Fruit fly (Drosophila melanogaster) whole organism, embryonic: ENCODE measurements around the gene sals.

Source experiments
- Abd-B ChIP-seq: fragments of 200-800 bp; sonication (Bioruptor generic); optimal IDR thresholded peaks from 2 replicates; lab custom pipeline; 2018; ENCODE audit warnings: missing biosample characterization, mild to moderate bottlenecking, missing genetic modification characterization, moderate library complexity
- Aef1 ChIP-seq: fragments of 200-800 bp; sonication (Bioruptor generic); IDR thresholded peaks from 3 replicates; pipeline ENCODE4 v1.3.6; 2022; ENCODE audit warnings: missing biosample characterization, missing genetic modification characterization
- Blimp-1 ChIP-seq: fragments of 200-800 bp; sonication (Bioruptor generic); optimal IDR thresholded peaks from 3 replicates; lab custom pipeline; 2018; ENCODE audit warnings: missing biosample characterization, missing genetic modification characterization, mild to moderate bottlenecking, moderate library complexity, missing genetic modification reagents
- CG10959 ChIP-seq: fragments of 200-800 bp; sonication (Bioruptor generic); IDR thresholded peaks from 2 replicates; pipeline ENCODE4 v1.3.6; 2022; ENCODE audit warnings: missing biosample characterization, missing genetic modification characterization
- CG11398 ChIP-seq: fragments of 200-800 bp; sonication (Bioruptor generic); optimal IDR thresholded peaks from 2 replicates; lab custom pipeline; 2016; ENCODE audit warnings: missing biosample characterization, missing genetic modification characterization
- CG11696 ChIP-seq: fragments of 200-800 bp; sonication (Bioruptor generic); IDR thresholded peaks from 2 replicates; pipeline ENCODE4 v1.3.6; 2022; ENCODE audit warnings: missing biosample characterization, missing genetic modification characterization
- CG15514 ChIP-seq: fragments of 200-800 bp; sonication (Bioruptor generic); optimal IDR thresholded peaks from 3 replicates; lab custom pipeline; 2017; ENCODE audit warnings: missing biosample characterization, missing genetic modification characterization, mild to moderate bottlenecking, moderate library complexity, missing genetic modification reagents
- CG17361 ChIP-seq: fragments of 200-800 bp; sonication (Bioruptor generic); IDR thresholded peaks from 3 replicates; pipeline ENCODE4 v1.3.6; 2022; ENCODE audit warnings: missing biosample characterization, missing genetic modification characterization
- CG17385 ChIP-seq: fragments of 200-800 bp; sonication (Bioruptor generic); optimal IDR thresholded peaks from 3 replicates; lab custom pipeline; 2018; ENCODE audit warnings: missing biosample characterization, mild to moderate bottlenecking, missing genetic modification characterization
- CG17568 ChIP-seq: fragments of 200-800 bp; sonication (Bioruptor generic); optimal IDR thresholded peaks from 2 replicates; lab custom pipeline; 2018; ENCODE audit warnings: missing biosample characterization, mild to moderate bottlenecking, missing genetic modification characterization, moderate library complexity
- CG18476 ChIP-seq: fragments of 200-800 bp; sonication (Bioruptor generic); optimal IDR thresholded peaks from 2 replicates; lab custom pipeline; 2016; ENCODE audit warnings: missing biosample characterization, mild to moderate bottlenecking, missing genetic modification characterization
- CG31365 ChIP-seq: fragments of 200-800 bp; sonication (Bioruptor generic); optimal IDR thresholded peaks from 2 replicates; lab custom pipeline; 2018; ENCODE audit warnings: missing biosample characterization, mild to moderate bottlenecking, missing genetic modification characterization
- CG32767 ChIP-seq: fragments of 200-800 bp; sonication (Bioruptor generic); IDR thresholded peaks from 2 replicates; pipeline ENCODE4 v1.3.6; 2022; ENCODE audit warnings: missing biosample characterization, missing genetic modification characterization
- CG32772 ChIP-seq: fragments of 200-800 bp; sonication (Bioruptor generic); IDR thresholded peaks from 2 replicates; pipeline ENCODE4 v1.3.6; 2022; ENCODE audit warnings: missing biosample characterization, missing genetic modification characterization
- CG33557 ChIP-seq: fragments of 200-800 bp; sonication (Bioruptor generic); optimal IDR thresholded peaks from 2 replicates; lab custom pipeline; 2019; ENCODE audit warnings: missing biosample characterization, mild to moderate bottlenecking, missing genetic modification characterization, moderate library complexity
- CG6765 ChIP-seq: fragments of 200-800 bp; sonication (Bioruptor generic); optimal IDR thresholded peaks from 3 replicates; lab custom pipeline; 2017; ENCODE audit warnings: missing biosample characterization, mild to moderate bottlenecking, missing genetic modification characterization
- CG6813 ChIP-seq: fragments of 200-800 bp; sonication (Bioruptor generic); optimal IDR thresholded peaks from 2 replicates; lab custom pipeline; 2017; ENCODE audit warnings: missing biosample characterization, missing genetic modification characterization, mild to moderate bottlenecking, moderate library complexity, missing genetic modification reagents
- CG8388 ChIP-seq: fragments of 200-800 bp; sonication (Bioruptor generic); optimal IDR thresholded peaks from 2 replicates; lab custom pipeline; 2019; ENCODE audit warnings: missing biosample characterization, mild to moderate bottlenecking, missing genetic modification characterization, moderate library complexity
- CG9609 ChIP-seq: fragments of 200-800 bp; sonication (Bioruptor generic); optimal IDR thresholded peaks from 3 replicates; lab custom pipeline; 2016; ENCODE audit warnings: missing biosample characterization, missing genetic modification characterization
- D19A ChIP-seq: fragments of 200-800 bp; optimal IDR thresholded peaks from 3 replicates; lab custom pipeline; 2019; ENCODE audit warnings: missing biosample characterization, mild to moderate bottlenecking, missing genetic modification characterization, moderate library complexity
- Dad ChIP-seq: fragments of 200-800 bp; sonication (Bioruptor generic); optimal IDR thresholded peaks from 3 replicates; lab custom pipeline; 2016; ENCODE audit warnings: missing biosample characterization, missing genetic modification characterization
- Deaf1 ChIP-seq: fragments of 200-800 bp; optimal IDR thresholded peaks from 3 replicates; lab custom pipeline; 2019; ENCODE audit warnings: missing biosample characterization, mild to moderate bottlenecking, missing genetic modification characterization, moderate library complexity
- Drgx ChIP-seq: fragments of 200-800 bp; sonication (Bioruptor generic); IDR thresholded peaks from 2 replicates; pipeline ENCODE4 v1.3.6; 2022; ENCODE audit warnings: missing biosample characterization, missing genetic modification characterization
- Gug ChIP-seq: fragments of 200-800 bp; sonication (Bioruptor generic); IDR thresholded peaks from 4 replicates; pipeline ENCODE4 v1.3.6; 2022; ENCODE audit warnings: missing biosample characterization, missing genetic modification characterization
- HLH54F ChIP-seq: fragments of 200-800 bp; sonication (Bioruptor generic); optimal IDR thresholded peaks from 3 replicates; lab custom pipeline; 2016; ENCODE audit warnings: missing biosample characterization, missing genetic modification characterization
- Hr39 ChIP-seq: fragments of >200 bp; optimal IDR thresholded peaks from 2 replicates; lab custom pipeline; 2017
- Oli ChIP-seq: fragments of 200-800 bp; sonication (Bioruptor generic); optimal IDR thresholded peaks from 2 replicates; lab custom pipeline; 2018; ENCODE audit warnings: missing biosample characterization, mild to moderate bottlenecking, missing genetic modification characterization, moderate library complexity
- Optix ChIP-seq: fragments of 200-800 bp; sonication (Bioruptor generic); IDR thresholded peaks from 3 replicates; pipeline ENCODE4 v1.3.6; 2022; ENCODE audit warnings: missing biosample characterization, missing genetic modification characterization
- Spps ChIP-seq: fragments of 200-800 bp; sonication (Bioruptor generic); optimal IDR thresholded peaks from 2 replicates; lab custom pipeline; 2018; ENCODE audit warnings: missing biosample characterization, mild to moderate bottlenecking, missing genetic modification characterization
- ac ChIP-seq: fragments of 200-800 bp; sonication (Bioruptor generic); optimal IDR thresholded peaks from 3 replicates; lab custom pipeline; 2017; ENCODE audit warnings: missing biosample characterization, mild to moderate bottlenecking, missing genetic modification characterization
- dan ChIP-seq: fragments of 200-800 bp; sonication (Bioruptor generic); IDR thresholded peaks from 2 replicates; pipeline ENCODE4 v1.3.6; 2022; ENCODE audit warnings: missing biosample characterization, missing genetic modification characterization
- ftz-f1 ChIP-seq: fragments of 200-800 bp; sonication (Bioruptor generic); optimal IDR thresholded peaks from 2 replicates; lab custom pipeline; 2016; ENCODE audit warnings: missing biosample characterization, missing genetic modification characterization
- gcm2 ChIP-seq: fragments of 200-800 bp; sonication (Bioruptor generic); optimal IDR thresholded peaks from 2 replicates; lab custom pipeline; 2016; ENCODE audit warnings: missing biosample characterization, missing genetic modification characterization
- gem ChIP-seq: fragments of 200-800 bp; sonication (Bioruptor generic); optimal IDR thresholded peaks from 2 replicates; lab custom pipeline; 2019; ENCODE audit warnings: missing biosample characterization, mild to moderate bottlenecking, missing genetic modification characterization, moderate library complexity
- ham ChIP-seq: fragments of 200-800 bp; sonication (Bioruptor generic); IDR thresholded peaks from 2 replicates; pipeline ENCODE4 v1.3.6; 2022; ENCODE audit warnings: missing biosample characterization, missing genetic modification characterization
- hbn ChIP-seq: fragments of 200-800 bp; sonication (Bioruptor generic); IDR thresholded peaks from 2 replicates; pipeline ENCODE4 v1.3.6; 2022; ENCODE audit warnings: missing biosample characterization, missing genetic modification characterization; ENCODE audit not compliant: partially characterized antibody
- insv ChIP-seq, 2 experiments: fragments of 200-800 bp; sonication (Bioruptor generic); optimal IDR thresholded peaks; 3 replicates each; lab custom pipeline; 2016 to 2018; ENCODE audit warnings: missing biosample characterization in 2 of 2, missing genetic modification characterization in 2 of 2
- jumu ChIP-seq: fragments of 200-800 bp; sonication (Bioruptor generic); optimal IDR thresholded peaks from 3 replicates; lab custom pipeline; 2016; ENCODE audit warnings: missing biosample characterization, missing genetic modification characterization
- knrl ChIP-seq: fragments of 200-800 bp; sonication (Bioruptor generic); IDR thresholded peaks from 3 replicates; pipeline ENCODE4 v1.3.6; 2022; ENCODE audit warnings: missing biosample characterization, missing genetic modification characterization; ENCODE audit not compliant: partially characterized antibody
- lbe ChIP-seq: fragments of 200-800 bp; sonication (Bioruptor generic); optimal IDR thresholded peaks from 2 replicates; lab custom pipeline; 2016; ENCODE audit warnings: missing biosample characterization, mild to moderate bottlenecking, missing genetic modification characterization
- lola ChIP-seq, 3 experiments: fragments of >200 bp in 2 of 3; fragments of 200-800 bp in 1 of 3; sonication (Bioruptor generic) in 1 of 3; optimal IDR thresholded peaks; 2 replicates each; lab custom pipeline; 2017 to 2019; ENCODE audit warnings: missing biosample characterization in 3 of 3, missing genetic modification characterization in 3 of 3, mild to moderate bottlenecking in 1 of 3, moderate library complexity in 1 of 3
- lov ChIP-seq, 2 experiments: fragments of 200-800 bp in 1 of 2; fragments of >200 bp in 1 of 2; sonication (Bioruptor generic) in 1 of 2; IDR thresholded peaks in 1 of 2; optimal IDR thresholded peaks in 1 of 2; 2 replicates in 1 of 2; 3 replicates in 1 of 2; pipeline versions ENCODE4 v1.3.6 to Lab custom; 2017 to 2022; ENCODE audit warnings: missing biosample characterization in 1 of 2, missing genetic modification characterization in 1 of 2
- pan ChIP-seq, 4 experiments: fragments of >200 bp in 3 of 4; fragments of 200-800 bp in 1 of 4; sonication (Bioruptor generic) in 1 of 4; optimal IDR thresholded peaks in 3 of 4; IDR thresholded peaks in 1 of 4; 2 replicates each; pipeline versions ENCODE4 v1.3.6 to Lab custom; 2017 to 2022; ENCODE audit warnings: missing biosample characterization in 2 of 4, missing genetic modification characterization in 2 of 4, mixed read lengths in 1 of 4
- pnt ChIP-seq: fragments of 200-800 bp; sonication (Bioruptor generic); optimal IDR thresholded peaks from 3 replicates; lab custom pipeline; 2016; ENCODE audit warnings: missing biosample characterization, missing genetic modification characterization
- repo ChIP-seq: fragments of 200-800 bp; sonication (Bioruptor generic); optimal IDR thresholded peaks from 2 replicates; lab custom pipeline; 2016; ENCODE audit warnings: missing biosample characterization, missing genetic modification characterization
- salm ChIP-seq: fragments of 200-800 bp; sonication (Bioruptor generic); optimal IDR thresholded peaks from 2 replicates; lab custom pipeline; 2018; ENCODE audit warnings: missing biosample characterization, mild to moderate bottlenecking, missing genetic modification characterization
- scrt ChIP-seq: fragments of 200-800 bp; sonication (Bioruptor generic); optimal IDR thresholded peaks from 2 replicates; lab custom pipeline; 2018; ENCODE audit warnings: missing biosample characterization, mild to moderate bottlenecking, missing genetic modification characterization, moderate library complexity
- sd ChIP-seq: fragments of 200-800 bp; sonication (Bioruptor generic); optimal IDR thresholded peaks from 3 replicates; lab custom pipeline; 2018; ENCODE audit warnings: missing biosample characterization, mild to moderate bottlenecking, missing genetic modification characterization, moderate library complexity
- tup ChIP-seq: fragments of 200-800 bp; sonication (Bioruptor generic); optimal IDR thresholded peaks from 2 replicates; lab custom pipeline; 2016; ENCODE audit warnings: missing biosample characterization, mild to moderate bottlenecking, missing genetic modification characterization, moderate library complexity
- z ChIP-seq: fragments of 200-800 bp; sonication (Bioruptor generic); IDR thresholded peaks from 3 replicates; pipeline ENCODE4 v1.3.6; 2022; ENCODE audit warnings: missing biosample characterization, missing genetic modification characterization

The sals gene

dm6 chr3R:11437528-11437927 is 14.1 kb downstream of the sals start, which contains the start of gene CG17230 (continued):
- TF ChIP-seq pan (optimal IDR thresholded peaks at IDR 0.05; lab: Kevin White, UChicago): no peak
- no peak for TF ChIP-seq pan (GFP tag; optimal IDR thresholded peaks at IDR 0.05 in 1 of 2, IDR thresholded peaks at IDR 0.05 in 1 of 2)
- peak; percentile 82 for TF ChIP-seq hbn (GFP tag; lab: Robert Waterston, UW)
- TF ChIP-seq repo: no peak
- TF ChIP-seq gem (tag; lab: Kevin White, UChicago): no peak
- TF ChIP-seq Deaf1 (tag; lab: Kevin White, UChicago): no peak
- TF ChIP-seq lbe: no peak
- TF ChIP-seq CG11398 (GFP tag; lab: Kevin White, UChicago): no peak
- no peak for TF ChIP-seq CG15514
- no peak for TF ChIP-seq gcm2 (GFP tag; lab: Kevin White, UChicago)
- no peak for TF ChIP-seq D19A (tag; lab: Kevin White, UChicago)
- TF ChIP-seq CG33557 (GFP tag; lab: Kevin White, UChicago): no peak
- TF ChIP-seq CG17385 (GFP tag; lab: Kevin White, UChicago): no peak
- TF ChIP-seq CG6813 (GFP tag; lab: Kevin White, UChicago): no peak
- TF ChIP-seq CG32772: no peak
- no peak for TF ChIP-seq Spps
- no peak for TF ChIP-seq scrt
- no peak for TF ChIP-seq Optix (GFP tag; lab: Robert Waterston, UW)
- no peak for TF ChIP-seq Oli (tag; lab: Kevin White, UChicago)
- TF ChIP-seq CG10959 (GFP tag; lab: Robert Waterston, UW): no peak
- no peak for TF ChIP-seq CG18476
- TF ChIP-seq insv (GFP tag; optimal IDR thresholded peaks at IDR 0.05; lab: Kevin White, UChicago): no peak
- no peak for TF ChIP-seq tup
- no peak for TF ChIP-seq Dad (GFP tag; lab: Kevin White, UChicago)
- TF ChIP-seq Aef1 (GFP tag; lab: Robert Waterston, UW): no peak
- no peak for TF ChIP-seq Drgx (GFP tag; lab: Robert Waterston, UW)
- TF ChIP-seq dan (GFP tag; lab: Robert Waterston, UW): no peak
- no peak for TF ChIP-seq CG6765 (GFP tag; lab: Kevin White, UChicago)
- no peak for TF ChIP-seq CG32767
- TF ChIP-seq ac (GFP tag; lab: Kevin White, UChicago): no peak
- TF ChIP-seq sd (tag; lab: Kevin White, UChicago): no peak
- no peak for TF ChIP-seq CG17361
- TF ChIP-seq Abd-B (GFP tag; lab: Kevin White, UChicago): no peak
- no peak for TF ChIP-seq jumu (GFP tag; lab: Kevin White, UChicago)
- no peak for TF ChIP-seq CG17568
- TF ChIP-seq Hr39 (lab: Kevin White, UChicago): no peak
- no peak for TF ChIP-seq pnt
- TF ChIP-seq HLH54F: no peak
- TF ChIP-seq salm (tag; lab: Kevin White, UChicago): no peak
- TF ChIP-seq knrl (GFP tag; lab: Robert Waterston, UW): peak; percentile 80
- TF ChIP-seq CG8388: no peak
- no peak for TF ChIP-seq Gug (GFP tag; lab: Robert Waterston, UW)
- TF ChIP-seq CG31365 (tag; lab: Kevin White, UChicago): no peak
- TF ChIP-seq ham: no peak
- no peak for TF ChIP-seq lola (GFP tag; optimal IDR thresholded peaks at IDR 0.05; lab: Kevin White, UChicago)
- no peak for TF ChIP-seq CG11696
- no peak for TF ChIP-seq lov (optimal IDR thresholded peaks at IDR 0.05; lab: Kevin White, UChicago)
- no peak for TF ChIP-seq lov (GFP tag; IDR thresholded peaks at IDR 0.05; lab: Robert Waterston, UW)
- no peak for TF ChIP-seq Blimp-1 (GFP tag; lab: Kevin White, UChicago)
- TF ChIP-seq ftz-f1 (GFP tag; lab: Kevin White, UChicago): no peak
- TF ChIP-seq CG9609 (GFP tag; lab: Kevin White, UChicago): no peak
- no peak for TF ChIP-seq z (GFP tag; lab: Robert Waterston, UW)
